Fruit fly (Drosophila melanogaster) whole organism, adult: ENCODE measurements around the gene CG12992.

Experiments
- CG12768 ChIP-seq: fragments of 200-800 bp; sonication (Bioruptor generic); optimal IDR thresholded peaks from 2 replicates; lab custom pipeline; 2017; ENCODE audit warnings: missing biosample characterization, missing genetic modification characterization, mild to moderate bottlenecking, moderate library complexity, missing genetic modification reagents
- CG1620 ChIP-seq: fragments of 200-800 bp; sonication (Bioruptor generic); optimal IDR thresholded peaks from 2 replicates; lab custom pipeline; 2016; ENCODE audit warnings: missing biosample characterization, missing genetic modification characterization
- CG33017 ChIP-seq: fragments of 200-800 bp; sonication (Bioruptor generic); optimal IDR thresholded peaks from 2 replicates; lab custom pipeline; 2018; ENCODE audit warnings: missing biosample characterization, mild to moderate bottlenecking, missing genetic modification characterization, moderate library complexity
- CG7045 ChIP-seq: fragments of 200-800 bp; sonication (Bioruptor generic); optimal IDR thresholded peaks from 2 replicates; lab custom pipeline; 2017; ENCODE audit warnings: missing biosample characterization, mild to moderate bottlenecking, missing genetic modification characterization
- CG7101 ChIP-seq: fragments of 200-800 bp; sonication (Bioruptor generic); optimal IDR thresholded peaks from 2 replicates; lab custom pipeline; 2018; ENCODE audit warnings: missing biosample characterization, mild to moderate bottlenecking, missing genetic modification characterization, moderate library complexity
- Clk ChIP-seq: fragments of 200-800 bp; sonication (Bioruptor generic); optimal IDR thresholded peaks from 2 replicates; lab custom pipeline; 2017; ENCODE audit warnings: missing biosample characterization, missing genetic modification characterization
- Crg-1 ChIP-seq: fragments of 200-800 bp; sonication (Bioruptor generic); optimal IDR thresholded peaks from 2 replicates; lab custom pipeline; 2016; ENCODE audit warnings: missing biosample characterization, missing genetic modification characterization
- Hr96 ChIP-seq: fragments of 200-800 bp; sonication (Bioruptor generic); optimal IDR thresholded peaks from 2 replicates; lab custom pipeline; 2016; ENCODE audit warnings: missing biosample characterization, missing genetic modification characterization
- bab1 ChIP-seq: fragments of 200-800 bp; sonication (Bioruptor generic); optimal IDR thresholded peaks from 3 replicates; lab custom pipeline; 2019; ENCODE audit warnings: missing biosample characterization, mild to moderate bottlenecking, missing genetic modification characterization, moderate library complexity
- ovo ChIP-seq: fragments of 200-800 bp; sonication (Bioruptor generic); optimal IDR thresholded peaks from 2 replicates; lab custom pipeline; 2016; ENCODE audit warnings: missing biosample characterization, missing genetic modification characterization
- tj ChIP-seq: fragments of 200-800 bp; sonication (Bioruptor generic); optimal IDR thresholded peaks from 3 replicates; lab custom pipeline; 2017; ENCODE audit warnings: missing biosample characterization, mild to moderate bottlenecking, missing genetic modification characterization, moderate library complexity
- toe ChIP-seq: fragments of 200-800 bp; sonication (Bioruptor generic); optimal IDR thresholded peaks from 2 replicates; lab custom pipeline; 2016; ENCODE audit warnings: missing biosample characterization, missing genetic modification characterization

DNA sequence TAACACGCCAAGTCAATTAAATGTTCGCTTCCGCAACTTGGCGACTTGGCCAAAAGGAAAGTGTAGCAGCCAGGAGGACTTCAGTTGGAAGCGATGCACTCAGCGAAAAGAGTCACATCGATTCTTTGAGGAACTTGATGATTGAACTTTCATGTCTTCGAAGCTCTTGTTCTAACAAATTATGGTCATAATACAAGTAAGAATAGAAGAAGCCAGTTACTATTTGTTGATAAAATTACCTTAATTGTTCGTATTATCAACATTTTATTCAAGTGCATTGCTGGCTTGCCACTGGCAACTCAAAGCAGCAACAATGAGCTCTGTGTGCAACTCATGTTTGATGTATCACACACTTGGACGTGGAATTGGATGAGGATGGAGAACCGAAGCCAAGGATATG is 45.3 kb upstream of the CG12992 start:
- no peak for TF ChIP-seq bab1 (GFP tag; lab: Kevin White, UChicago)
- no peak for TF ChIP-seq ovo (GFP tag; lab: Kevin White, UChicago)
- no peak for TF ChIP-seq tj (GFP tag; lab: Kevin White, UChicago)
- TF ChIP-seq CG7045 (GFP tag; lab: Kevin White, UChicago), result no peak
- TF ChIP-seq Clk, result no peak
- TF ChIP-seq CG1620 (GFP tag; lab: Kevin White, UChicago), result no peak
- TF ChIP-seq toe (GFP tag; lab: Kevin White, UChicago), result no peak
- TF ChIP-seq CG7101 (tag; lab: Kevin White, UChicago), result no peak
- no peak for TF ChIP-seq CG12768 (GFP tag; lab: Kevin White, UChicago)
- TF ChIP-seq Crg-1, result no peak
- TF ChIP-seq Hr96 (GFP tag; lab: Kevin White, UChicago), result no peak
- TF ChIP-seq CG33017 (tag; lab: Kevin White, UChicago), result no peak
